Worm (Caenorhabditis elegans) whole organism, L2 larva: Measurements from ENCODE around the gene C44B12.6.

Experiments
- C34F6.9 ChIP-seq: fragments of 150-350 bp; optimal IDR thresholded peaks from 2 replicates; lab custom pipeline; 2014; ENCODE audit warnings: missing biosample characterization, missing genetic modification characterization
- F13H6.1 ChIP-seq: sonication (generic microtip); optimal IDR thresholded peaks from 2 replicates; lab custom pipeline; 2016; ENCODE audit warnings: missing genetic modification characterization, missing compliant biosample characterization
- R02D3.7 ChIP-seq: fragments of 150-350 bp; optimal IDR thresholded peaks from 2 replicates; lab custom pipeline; 2014; ENCODE audit warnings: missing biosample characterization, missing genetic modification characterization
- Y55F3AM.14 ChIP-seq: fragments of 200-800 bp; sonication (Bioruptor generic); optimal IDR thresholded peaks from 2 replicates; lab custom pipeline; 2018; ENCODE audit warnings: mild to moderate bottlenecking, missing genetic modification characterization, missing compliant biosample characterization
- ZK546.5 ChIP-seq: sonication (generic microtip); optimal IDR thresholded peaks from 2 replicates; lab custom pipeline; 2017; ENCODE audit warnings: missing biosample characterization, missing genetic modification characterization
- alr-1 ChIP-seq: fragments of 150-350 bp; optimal IDR thresholded peaks from 2 replicates; lab custom pipeline; 2014; ENCODE audit warnings: missing biosample characterization, missing genetic modification characterization
- aly-2 ChIP-seq: fragments of 150-350 bp; optimal IDR thresholded peaks from 2 replicates; lab custom pipeline; 2014; ENCODE audit warnings: missing biosample characterization, missing genetic modification characterization
- ama-1 ChIP-seq: fragments of 150-350 bp; optimal IDR thresholded peaks from 2 replicates; lab custom pipeline; 2018; ENCODE audit warnings: inconsistent platforms
- blmp-1 ChIP-seq: sonication (generic microtip); optimal IDR thresholded peaks from 2 replicates; lab custom pipeline; 2017; ENCODE audit warnings: missing genetic modification characterization, mild to moderate bottlenecking, missing compliant biosample characterization, antibody characterized with exemption, moderate library complexity; ENCODE audit not compliant: insufficient read depth
- ceh-16 ChIP-seq: fragments of 150-350 bp; optimal IDR thresholded peaks from 2 replicates; lab custom pipeline; 2014; ENCODE audit warnings: missing biosample characterization, missing genetic modification characterization
- ceh-82 ChIP-seq: fragments of 150-350 bp; optimal IDR thresholded peaks from 2 replicates; lab custom pipeline; 2014; ENCODE audit warnings: missing biosample characterization, missing genetic modification characterization
- crh-2 ChIP-seq: sonication (generic microtip); optimal IDR thresholded peaks from 2 replicates; lab custom pipeline; 2017; ENCODE audit warnings: missing biosample characterization, missing genetic modification characterization
- dmd-4 ChIP-seq: sonication (generic microtip); optimal IDR thresholded peaks from 2 replicates; lab custom pipeline; 2017; ENCODE audit warnings: missing biosample characterization, missing genetic modification characterization
- egl-27 ChIP-seq: sonication (generic microtip); optimal IDR thresholded peaks from 3 replicates; lab custom pipeline; 2017; ENCODE audit warnings: missing biosample characterization, missing genetic modification reagents, missing genetic modification characterization
- elt-1 ChIP-seq: fragments of 150-350 bp; optimal IDR thresholded peaks from 2 replicates; lab custom pipeline; 2014; ENCODE audit warnings: missing biosample characterization, missing genetic modification characterization
- elt-3 ChIP-seq: sonication (generic microtip); optimal IDR thresholded peaks from 2 replicates; lab custom pipeline; 2017; ENCODE audit warnings: missing biosample characterization, missing genetic modification characterization
- fos-1 ChIP-seq: fragments of 150-350 bp; optimal IDR thresholded peaks from 2 replicates; lab custom pipeline; 2014; ENCODE audit warnings: missing biosample characterization, missing genetic modification characterization
- gmeb-1 ChIP-seq: fragments of 150-350 bp; optimal IDR thresholded peaks from 2 replicates; lab custom pipeline; 2014; ENCODE audit warnings: missing biosample characterization, missing genetic modification characterization
- lin-11 ChIP-seq: fragments of 150-350 bp; sonication (generic microtip); optimal IDR thresholded peaks from 2 replicates; lab custom pipeline; 2014; ENCODE audit warnings: missing biosample characterization, missing genetic modification characterization, inconsistent platforms, mixed read lengths
- lin-13 ChIP-seq: fragments of 150-350 bp; optimal IDR thresholded peaks from 2 replicates; lab custom pipeline; 2014; ENCODE audit warnings: missing biosample characterization, missing genetic modification reagents, missing genetic modification characterization
- lin-39 ChIP-seq: fragments of 150-350 bp; optimal IDR thresholded peaks from 2 replicates; lab custom pipeline; 2014; ENCODE audit warnings: missing biosample characterization, missing genetic modification reagents, missing genetic modification characterization
- lsy-2 ChIP-seq, 2 experiments: fragments of 150-350 bp in 1 of 2; sonication (generic microtip) in 1 of 2; optimal IDR thresholded peaks; 2 replicates each; lab custom pipeline; 2014 to 2017; ENCODE audit warnings: missing biosample characterization in 2 of 2, missing genetic modification characterization in 2 of 2
- mab-5 ChIP-seq: fragments of 150-350 bp; optimal IDR thresholded peaks from 2 replicates; lab custom pipeline; 2014; ENCODE audit warnings: missing biosample characterization, missing genetic modification characterization
- mbf-1 ChIP-seq: sonication (generic microtip); optimal IDR thresholded peaks from 2 replicates; lab custom pipeline; 2017; ENCODE audit warnings: missing biosample characterization, missing genetic modification characterization
- mdl-1 ChIP-seq, 2 experiments: fragments of 150-350 bp in 1 of 2; sonication (generic microtip) in 1 of 2; optimal IDR thresholded peaks; 2 replicates each; lab custom pipeline; 2017; ENCODE audit warnings: missing biosample characterization in 2 of 2, missing genetic modification characterization in 2 of 2
- nhr-10 ChIP-seq: sonication (generic microtip); optimal IDR thresholded peaks from 2 replicates; lab custom pipeline; 2017; ENCODE audit warnings: missing biosample characterization, missing genetic modification characterization
- nhr-11 ChIP-seq: fragments of 150-350 bp; optimal IDR thresholded peaks from 2 replicates; lab custom pipeline; 2014; ENCODE audit warnings: missing biosample characterization, missing genetic modification characterization
- nhr-12 ChIP-seq: fragments of 150-350 bp; optimal IDR thresholded peaks from 2 replicates; lab custom pipeline; 2014; ENCODE audit warnings: missing biosample characterization, missing genetic modification characterization
- nhr-129 ChIP-seq: fragments of 150-350 bp; optimal IDR thresholded peaks from 2 replicates; lab custom pipeline; 2014; ENCODE audit warnings: missing biosample characterization, missing genetic modification characterization
- nhr-21 ChIP-seq: fragments of 150-350 bp; optimal IDR thresholded peaks from 2 replicates; lab custom pipeline; 2014; ENCODE audit warnings: missing biosample characterization, missing genetic modification characterization
- nhr-23 ChIP-seq: fragments of 150-350 bp; optimal IDR thresholded peaks from 2 replicates; lab custom pipeline; 2014; ENCODE audit warnings: missing biosample characterization, missing genetic modification reagents, missing genetic modification characterization
- nhr-237 ChIP-seq: fragments of 150-350 bp; optimal IDR thresholded peaks from 2 replicates; lab custom pipeline; 2014; ENCODE audit warnings: missing biosample characterization, missing genetic modification characterization
- nhr-25 ChIP-seq: fragments of 150-350 bp; sonication (generic microtip); optimal IDR thresholded peaks from 3 replicates; lab custom pipeline; 2014; ENCODE audit warnings: missing biosample characterization, missing genetic modification characterization
- nhr-6 ChIP-seq: fragments of 150-350 bp; optimal IDR thresholded peaks from 2 replicates; lab custom pipeline; 2014; ENCODE audit warnings: missing biosample characterization, missing genetic modification characterization
- nhr-77 ChIP-seq: fragments of 150-350 bp; optimal IDR thresholded peaks from 2 replicates; lab custom pipeline; 2014; ENCODE audit warnings: missing biosample characterization, missing genetic modification characterization
- peb-1 ChIP-seq: fragments of 150-350 bp; optimal IDR thresholded peaks from 2 replicates; lab custom pipeline; 2014; ENCODE audit warnings: missing biosample characterization, missing genetic modification characterization
- sem-4 ChIP-seq: fragments of 150-350 bp; optimal IDR thresholded peaks from 2 replicates; lab custom pipeline; 2014; ENCODE audit warnings: missing biosample characterization, missing genetic modification reagents, missing genetic modification characterization
- skn-1 ChIP-seq: sonication (generic microtip); optimal IDR thresholded peaks from 2 replicates; lab custom pipeline; 2017; ENCODE audit warnings: missing biosample characterization, missing genetic modification characterization
- sma-3 ChIP-seq: sonication (generic microtip); optimal IDR thresholded peaks from 2 replicates; lab custom pipeline; 2016; ENCODE audit warnings: missing genetic modification reagents, missing genetic modification characterization, missing compliant biosample characterization
- sma-9 ChIP-seq, 2 experiments: fragments of 150-350 bp in 1 of 2; sonication (generic microtip) in 1 of 2; optimal IDR thresholded peaks; 2 replicates each; lab custom pipeline; 2014 to 2016; ENCODE audit warnings: missing genetic modification characterization in 2 of 2, mild to moderate bottlenecking in 1 of 2, missing biosample characterization in 1 of 2, missing compliant biosample characterization in 1 of 2, missing genetic modification reagents in 1 of 2, moderate library complexity in 1 of 2
- snpc-4 ChIP-seq: fragments of 150-350 bp; optimal IDR thresholded peaks from 2 replicates; lab custom pipeline; 2014; ENCODE audit warnings: missing biosample characterization, missing genetic modification characterization
- unc-39 ChIP-seq: fragments of 150-350 bp; optimal IDR thresholded peaks from 2 replicates; lab custom pipeline; 2014; ENCODE audit warnings: missing biosample characterization, missing genetic modification characterization
- unc-55 ChIP-seq: fragments of 150-350 bp; sonication (generic microtip); optimal IDR thresholded peaks from 3 replicates; lab custom pipeline; 2014; ENCODE audit warnings: missing biosample characterization, missing genetic modification reagents, missing genetic modification characterization
- unc-62 ChIP-seq: fragments of 150-350 bp; optimal IDR thresholded peaks from 2 replicates; lab custom pipeline; 2014; ENCODE audit warnings: missing biosample characterization, missing genetic modification reagents, missing genetic modification characterization
- zag-1 ChIP-seq: fragments of 150-350 bp; optimal IDR thresholded peaks from 2 replicates; lab custom pipeline; 2014; ENCODE audit warnings: missing biosample characterization, missing genetic modification characterization
- ztf-1 ChIP-seq: fragments of 200-800 bp; sonication (Bioruptor generic); conservative IDR thresholded peaks from 2 replicates; pipeline ENCODE4 v1.3.6; 2022; ENCODE audit warnings: missing genetic modification characterization, missing compliant biosample characterization
- ztf-11 ChIP-seq: sonication (generic microtip); optimal IDR thresholded peaks from 2 replicates; lab custom pipeline; 2017; ENCODE audit warnings: missing biosample characterization, missing genetic modification characterization
- ztf-4 ChIP-seq: fragments of 150-350 bp; optimal IDR thresholded peaks from 2 replicates; lab custom pipeline; 2014; ENCODE audit warnings: missing biosample characterization, missing genetic modification characterization

The C44B12.6 gene

DNA sequence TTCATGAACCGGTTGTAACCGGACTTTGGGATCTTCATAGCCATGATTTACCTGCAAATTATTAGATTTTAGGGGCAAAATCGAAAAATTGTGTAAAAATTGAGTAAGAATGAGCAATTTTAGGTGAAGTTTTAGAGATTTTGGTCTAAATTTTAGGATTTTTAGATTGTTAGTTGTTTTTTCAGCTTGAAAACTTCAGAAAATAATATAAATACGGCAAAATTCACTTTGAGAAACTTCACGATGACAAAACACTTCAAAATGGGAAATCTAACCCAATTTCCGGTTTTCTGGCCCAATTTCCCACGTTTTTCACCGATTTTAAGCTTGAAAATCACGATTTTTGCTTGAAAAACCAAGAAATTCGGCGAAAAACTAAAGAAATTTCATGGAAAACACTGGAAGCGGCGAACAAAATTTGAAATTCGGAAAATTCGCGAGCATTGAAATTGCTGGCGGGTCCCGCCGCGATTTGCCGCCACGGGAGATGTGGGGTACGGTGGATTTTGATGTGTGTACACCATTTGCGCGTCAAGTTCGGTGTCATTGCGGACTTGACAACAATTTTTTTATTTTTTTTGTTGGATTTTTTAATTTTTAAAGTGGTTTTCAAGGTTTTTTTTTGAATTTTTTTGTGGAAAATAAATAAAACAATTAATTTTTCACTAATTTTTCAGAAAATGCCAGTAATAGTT lies 42.5 kb downstream of the C44B12.6 start, which contains the start of the genes cct-8 and Y55F3AR.2:
TSS of gene cct-8 (minus strand) at position 51 of the 695 bp plus-strand sequence.
TSS of gene Y55F3AR.2 (plus strand) at position 672 of the 695 bp plus-strand sequence.
- TF ChIP-seq nhr-12 (tag; lab: Kevin White, UChicago) (peak; percentile 49), nhr-25 (peak; percentile 98), elt-1 (tag; lab: Kevin White, UChicago) (no peak), unc-55 (GFP tag; lab: Kevin White, UChicago) (peak; percentile 99), snpc-4 (tag; lab: Kevin White, UChicago) (peak; percentile 81), nhr-237 (tag; lab: Kevin White, UChicago) (peak; percentile 82), nhr-21 (tag; lab: Kevin White, UChicago) (peak; percentile 97), ZK546.5 (peak; percentile 81), lsy-2 (tag; optimal IDR thresholded peaks at IDR 0.05; lab: Kevin White, UChicago) (peak; percentile 100), blmp-1 (tag; lab: Kevin White, UChicago) (peak; percentile 45), mab-5 (tag; lab: Kevin White, UChicago) (peak; percentile 97), sem-4 (tag; lab: Kevin White, UChicago) (peak; percentile 95), F13H6.1 (tag; lab: Kevin White, UChicago) (peak; percentile 97), ztf-11 (peak; percentile 80), ztf-1 (0 out of 2 replicates have a peak, but pooled peaks have one; percentile 96), elt-3 (tag; lab: Kevin White, UChicago) (no peak), ceh-82 (tag; lab: Kevin White, UChicago) (peak; percentile 87), egl-27 (tag; lab: Kevin White, UChicago) (peak; percentile 92), R02D3.7 (tag; lab: Kevin White, UChicago) (peak; percentile 89), lin-39 (tag; lab: Kevin White, UChicago) (peak; percentile 10), sma-9 (GFP tag; optimal IDR thresholded peaks at IDR 0.05; lab: Kevin White, UChicago) (peak; percentile 96), sma-9 (tag; optimal IDR thresholded peaks at IDR 0.05; lab: Kevin White, UChicago) (no peak), mbf-1 (tag; lab: Kevin White, UChicago) (peak; percentile 39), nhr-6 (tag; lab: Kevin White, UChicago) (peak; percentile 95), lin-13 (GFP tag; lab: Kevin White, UChicago) (peak; percentile 97), crh-2 (tag; lab: Kevin White, UChicago) (peak; percentile 98), ama-1 (peak; percentile 66), peb-1 (no peak), alr-1 (tag; lab: Kevin White, UChicago) (no peak), skn-1 (tag; lab: Kevin White, UChicago) (peak; percentile 77), nhr-10 (tag; lab: Kevin White, UChicago) (peak; percentile 92), ztf-4 (tag; lab: Kevin White, UChicago) (peak; percentile 96), dmd-4 (peak; percentile 74), mdl-1 (tag; optimal IDR thresholded peaks at IDR 0.05; lab: Kevin White, UChicago) (peak; percentile 3 to 78), unc-62 (GFP tag; lab: Kevin White, UChicago) (peak; percentile 69), lin-11 (tag; lab: Kevin White, UChicago) (peak; percentile 99), nhr-77 (tag; lab: Kevin White, UChicago) (peak; percentile 65), nhr-11 (tag; lab: Kevin White, UChicago) (no peak), Y55F3AM.14 (GFP tag; lab: Kevin White, UChicago) (peak; percentile 96), aly-2 (tag; lab: Kevin White, UChicago) (peak; percentile 51), ceh-16 (tag; lab: Kevin White, UChicago) (peak; percentile 79), nhr-129 (tag; lab: Kevin White, UChicago) (peak; percentile 87), sma-3 (GFP tag; lab: Kevin White, UChicago) (peak; percentile 98), zag-1 (tag; lab: Kevin White, UChicago) (peak; percentile 74), unc-39 (tag; lab: Kevin White, UChicago) (no peak), fos-1 (peak; percentile 85), nhr-23 (tag; lab: Kevin White, UChicago) (no peak), gmeb-1 (tag; lab: Kevin White, UChicago) (peak; percentile 97), C34F6.9 (tag; lab: Kevin White, UChicago) (peak; percentile 93)
